Worm (Caenorhabditis elegans): ENCODE results near the gene shc-3.

DNA sequence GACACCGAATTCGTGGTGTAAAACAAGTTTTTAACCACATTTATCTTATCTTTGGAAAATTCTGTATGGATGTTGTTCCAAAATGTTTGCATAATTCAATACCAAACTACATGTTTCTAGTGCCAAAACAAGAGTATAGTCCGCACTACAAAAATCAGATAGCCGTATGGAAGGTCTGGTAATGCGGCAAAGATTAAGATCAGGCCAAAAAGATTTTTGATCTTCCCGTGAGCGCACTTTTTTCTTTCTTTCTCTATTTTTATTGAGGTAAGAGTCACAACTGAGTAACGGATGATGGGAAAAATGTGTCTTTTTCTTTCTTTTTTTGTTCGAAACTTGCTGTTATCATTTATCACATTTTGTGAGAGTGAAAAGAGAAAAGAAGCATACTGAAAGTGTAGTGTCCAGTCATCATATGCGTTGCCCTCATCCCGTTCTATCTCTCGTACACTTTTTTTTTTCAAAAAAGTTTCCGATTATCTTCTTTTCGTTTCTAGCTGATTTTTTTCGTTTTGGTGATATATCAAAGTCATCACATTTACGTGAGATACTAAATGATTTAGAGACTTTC is 27.3 kb downstream of the shc-3 start:
- TF ChIP-seq unc-39 (tag; optimal IDR thresholded peaks at IDR 0.05): no peak
- TF ChIP-seq nhr-12 (tag; optimal IDR thresholded peaks at IDR 0.05): no peak
- TF ChIP-seq alr-1 (tag; optimal IDR thresholded peaks at IDR 0.05): no peak
- TF ChIP-seq unc-62 (GFP tag; optimal IDR thresholded peaks at IDR 0.05): no peak
- no peak for TF ChIP-seq nhr-11 (tag; optimal IDR thresholded peaks at IDR 0.05)
- no peak for TF ChIP-seq skn-1 (tag; optimal IDR thresholded peaks at IDR 0.05)
- peak; percentile 55 for TF ChIP-seq nhr-129 (tag; optimal IDR thresholded peaks at IDR 0.05)
- no peak for TF ChIP-seq ceh-16 (tag; optimal IDR thresholded peaks at IDR 0.05)
- no peak for TF ChIP-seq lin-39 (tag; optimal IDR thresholded peaks at IDR 0.05)
- TF ChIP-seq egl-27 (tag; optimal IDR thresholded peaks at IDR 0.05): no peak
- TF ChIP-seq C34F6.9 (tag; optimal IDR thresholded peaks at IDR 0.05): peak; percentile 43
- TF ChIP-seq nhr-23 (tag; optimal IDR thresholded peaks at IDR 0.05): peak; percentile 77
- peak; percentile 39 for TF ChIP-seq crh-2 (tag; optimal IDR thresholded peaks at IDR 0.05)
